Fruit fly (Drosophila melanogaster): ENCODE results near the gene Acox3.

The Acox3 gene

DNA sequence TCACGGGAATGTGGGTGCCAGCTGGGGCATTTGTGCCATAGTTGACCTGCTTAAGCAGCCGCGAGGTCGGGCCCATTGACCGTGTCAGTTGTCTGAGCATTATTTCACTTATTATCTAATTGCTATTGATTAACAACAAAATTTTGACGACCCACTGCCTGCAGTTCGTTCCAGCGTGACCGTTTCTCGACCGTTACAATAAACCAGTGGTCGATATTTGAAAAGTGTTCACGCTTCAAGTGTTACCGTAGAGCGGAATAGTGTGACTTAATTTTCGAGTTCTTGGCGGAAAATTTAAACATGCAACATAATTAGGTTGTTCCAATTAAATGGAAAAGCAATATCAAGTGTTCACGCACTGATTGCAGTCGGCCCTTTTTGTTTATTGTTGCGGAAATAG lies 19.3 kb upstream of the Acox3 start, which contains the start of gene HemK1 (continued):
- TF ChIP-seq pzg (GFP tag; optimal IDR thresholded peaks at IDR 0.05) (peak; percentile 98), zen (tag; optimal IDR thresholded peaks at IDR 0.05) (peak; percentile 28), Drgx (GFP tag; IDR thresholded peaks at IDR 0.05) (no peak), vnd (GFP tag; IDR thresholded peaks at IDR 0.05; ENCODE audit: partially characterized antibody) (no peak), bigmax (GFP tag; optimal IDR thresholded peaks at IDR 0.05) (no peak), ash1 (GFP tag; optimal IDR thresholded peaks at IDR 0.05) (no peak), zf30C (GFP tag; optimal IDR thresholded peaks at IDR 0.05) (no peak), gt (GFP tag; IDR thresholded peaks at IDR 0.05) (no peak), CG33557 (GFP tag; optimal IDR thresholded peaks at IDR 0.05) (no peak), oc (tag; optimal IDR thresholded peaks at IDR 0.05) (no peak), gro (GFP tag; optimal IDR thresholded peaks at IDR 0.05) (peak; percentile 40), seq (GFP tag; IDR thresholded peaks at IDR 0.05) (no peak), dpn (GFP tag; optimal IDR thresholded peaks at IDR 0.05) (no peak), zfh1 (GFP tag; IDR thresholded peaks at IDR 0.05) (no peak), dan (GFP tag; IDR thresholded peaks at IDR 0.05) (no peak), CG11247 (GFP tag; IDR thresholded peaks at IDR 0.05) (no peak), sens (GFP tag) (peak; percentile 48), CG13296 (GFP tag; optimal IDR thresholded peaks at IDR 0.05) (no peak), shn (GFP tag; optimal IDR thresholded peaks at IDR 0.05) (no peak), CG18599 (GFP tag; optimal IDR thresholded peaks at IDR 0.05) (no peak), CG11085 (GFP tag; IDR thresholded peaks at IDR 0.05) (no peak), CG9797 (GFP tag; optimal IDR thresholded peaks at IDR 0.05) (peak; percentile 99), CG43689 (GFP tag; IDR thresholded peaks at IDR 0.05) (no peak), Ravus (GFP tag; IDR thresholded peaks at IDR 0.05) (no peak), sob (GFP tag; IDR thresholded peaks at IDR 0.05) (0 out of 2 replicates have a peak, but pooled peaks have one; percentile 23), gem (tag; optimal IDR thresholded peaks at IDR 0.05) (no peak)

DNA sequence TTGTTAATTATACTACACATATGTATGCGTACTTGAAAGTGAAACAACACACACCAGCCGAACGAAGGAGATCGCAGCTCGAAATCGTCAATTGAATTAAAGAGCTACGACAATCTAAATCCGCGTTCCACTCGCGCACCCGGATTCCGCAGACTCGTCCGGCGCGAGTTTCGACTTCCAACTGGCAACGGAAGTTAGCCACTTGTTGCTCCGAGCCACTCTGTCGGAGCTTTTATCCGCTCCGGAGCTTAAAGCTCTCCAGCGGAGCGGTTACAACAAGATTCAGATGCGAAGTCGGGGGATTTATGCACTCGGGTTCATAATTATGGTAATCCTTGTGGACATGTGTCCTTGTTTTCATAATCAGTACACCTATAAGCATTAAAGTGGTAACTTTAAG lies 17.3 kb upstream of the Acox3 start, which contains the start of gene Rchy1:
TSS of gene Rchy1 (minus strand) at position 173 of the 400 bp plus-strand sequence.
- TF ChIP-seq seq (GFP tag; IDR thresholded peaks at IDR 0.05) = peak; percentile 17; the same call in 1 of the 2 replicates
- no peak for TF ChIP-seq tap (tag; optimal IDR thresholded peaks at IDR 0.05)
- peak; percentile 49 for TF ChIP-seq CG6765 (GFP tag; optimal IDR thresholded peaks at IDR 0.05)
- peak; percentile 73 for TF ChIP-seq Ets97D (GFP tag; optimal IDR thresholded peaks at IDR 0.05)
- TF ChIP-seq CG12071 (GFP tag; optimal IDR thresholded peaks at IDR 0.05) = peak; percentile 44
- TF ChIP-seq bbx (GFP tag; IDR thresholded peaks at IDR 0.05; ENCODE audit: partially characterized antibody) = peak; percentile 36; the same call in 1 of the 2 replicates
- TF ChIP-seq sd (tag; optimal IDR thresholded peaks at IDR 0.05) = peak; percentile 34
- TF ChIP-seq al (GFP tag; IDR thresholded peaks at IDR 0.05) = no peak
- TF ChIP-seq CG12659 (GFP tag; optimal IDR thresholded peaks at IDR 0.05) = peak; percentile 45
- TF ChIP-seq NfI (GFP tag; optimal IDR thresholded peaks at IDR 0.05) = peak; percentile 54
- TF ChIP-seq her (GFP tag; optimal IDR thresholded peaks at IDR 0.05) = peak; percentile 37
- peak; percentile 22 for TF ChIP-seq CG2678 (tag; optimal IDR thresholded peaks at IDR 0.05)
- TF ChIP-seq unpg (GFP tag; optimal IDR thresholded peaks at IDR 0.05) = peak; percentile 1
- peak; percentile 9 for TF ChIP-seq CG1233 (GFP tag; optimal IDR thresholded peaks at IDR 0.05)
- TF ChIP-seq CG12942 (GFP tag; optimal IDR thresholded peaks at IDR 0.05) = no peak
- peak; percentile 29; the same call in 1 of the 2 replicates for TF ChIP-seq CG32532 (GFP tag; IDR thresholded peaks at IDR 0.05)
- TF ChIP-seq CG7271 (tag; optimal IDR thresholded peaks at IDR 0.05) = no peak
- TF ChIP-seq Nf-YC (tag; optimal IDR thresholded peaks at IDR 0.05) = peak; percentile 35
- no peak for TF ChIP-seq CG12236 (GFP tag; optimal IDR thresholded peaks at IDR 0.05)
- TF ChIP-seq CG17802 (tag; optimal IDR thresholded peaks at IDR 0.05) = no peak
- no peak for TF ChIP-seq pho (GFP tag; optimal IDR thresholded peaks at IDR 0.05)
- TF ChIP-seq CG17912 (GFP tag; optimal IDR thresholded peaks at IDR 0.05) = peak; percentile 10
- no peak for TF ChIP-seq br (optimal IDR thresholded peaks at IDR 0.05)
- TF ChIP-seq gem (tag; optimal IDR thresholded peaks at IDR 0.05) = peak; percentile 48
- TF ChIP-seq sc (optimal IDR thresholded peaks at IDR 0.05) = no peak
- no peak for TF ChIP-seq sc (GFP tag; optimal IDR thresholded peaks at IDR 0.05)
- peak; percentile 32 for TF ChIP-seq MTF-1 (GFP tag; optimal IDR thresholded peaks at IDR 0.05; ENCODE audit: borderline replicate concordance)
- peak; percentile 35 for TF ChIP-seq CG12769 (tag; optimal IDR thresholded peaks at IDR 0.05)

Data from whole organism, embryonic.